Fruit fly (Drosophila melanogaster) whole organism, embryonic: ENCODE data around the gene CG6356.

Experiments used
- Asciz ChIP-seq: fragments of 200-800 bp; sonication (Bioruptor generic); optimal IDR thresholded peaks from 2 replicates; lab custom pipeline; 2017; ENCODE audit warnings: missing biosample characterization, mild to moderate bottlenecking, missing genetic modification characterization, missing genetic modification reagents
- Bteb2 ChIP-seq: fragments of 200-800 bp; sonication (Bioruptor generic); optimal IDR thresholded peaks from 2 replicates; lab custom pipeline; 2016; ENCODE audit warnings: missing biosample characterization, missing genetic modification characterization
- CG10565 ChIP-seq: fragments of 200-800 bp; sonication (Bioruptor generic); optimal IDR thresholded peaks from 3 replicates; lab custom pipeline; 2016; ENCODE audit warnings: missing biosample characterization, mild to moderate bottlenecking, missing genetic modification characterization
- CG14014 ChIP-seq: fragments of 200-800 bp; sonication (Bioruptor generic); IDR thresholded peaks from 2 replicates; pipeline ENCODE4 v1.3.6; 2022; ENCODE audit warnings: missing biosample characterization, missing genetic modification characterization
- CG15011 ChIP-seq: fragments of 200-800 bp; sonication (Bioruptor generic); optimal IDR thresholded peaks from 3 replicates; lab custom pipeline; 2018; ENCODE audit warnings: missing biosample characterization, mild to moderate bottlenecking, missing genetic modification characterization
- CG17361 ChIP-seq: fragments of 200-800 bp; sonication (Bioruptor generic); IDR thresholded peaks from 3 replicates; pipeline ENCODE4 v1.3.6; 2022; ENCODE audit warnings: missing biosample characterization, missing genetic modification characterization
- CG1832 ChIP-seq: fragments of 200-800 bp; sonication (Bioruptor generic); optimal IDR thresholded peaks from 2 replicates; lab custom pipeline; 2017; ENCODE audit warnings: missing biosample characterization, mild to moderate bottlenecking, missing genetic modification characterization, inconsistent platforms
- CG30403 ChIP-seq: fragments of 200-800 bp; sonication (Bioruptor generic); optimal IDR thresholded peaks from 3 replicates; lab custom pipeline; 2016; ENCODE audit warnings: missing biosample characterization, missing genetic modification characterization
- CG4282 ChIP-seq: fragments of 200-800 bp; sonication (Bioruptor generic); optimal IDR thresholded peaks from 2 replicates; lab custom pipeline; 2016; ENCODE audit warnings: missing biosample characterization, missing genetic modification characterization
- CG4820 ChIP-seq: fragments of 200-800 bp; sonication (Bioruptor generic); optimal IDR thresholded peaks from 3 replicates; lab custom pipeline; 2016; ENCODE audit warnings: missing biosample characterization, missing genetic modification characterization
- CG4854 ChIP-seq: fragments of 200-800 bp; sonication (Bioruptor generic); optimal IDR thresholded peaks from 2 replicates; lab custom pipeline; 2016; ENCODE audit warnings: missing biosample characterization, missing genetic modification characterization, inconsistent platforms
- CG6175 ChIP-seq: fragments of 200-800 bp; sonication (Bioruptor generic); IDR thresholded peaks from 3 replicates; pipeline ENCODE4 v1.3.6; 2022; ENCODE audit warnings: missing biosample characterization, missing genetic modification characterization
- CG6654 ChIP-seq: fragments of 200-800 bp; sonication (Bioruptor generic); optimal IDR thresholded peaks from 2 replicates; lab custom pipeline; 2017; ENCODE audit warnings: missing biosample characterization, mild to moderate bottlenecking, missing genetic modification characterization
- CG6683 ChIP-seq: fragments of 200-800 bp; sonication (Bioruptor generic); optimal IDR thresholded peaks from 2 replicates; lab custom pipeline; 2017; ENCODE audit warnings: missing biosample characterization, mild to moderate bottlenecking, missing genetic modification characterization, missing genetic modification reagents
- CG8290 ChIP-seq, 3 experiments: fragments of 200-800 bp; sonication (Bioruptor generic); optimal IDR thresholded peaks; 2 replicates each; lab custom pipeline; 2016 to 2019; ENCODE audit warnings: missing biosample characterization in 3 of 3, missing genetic modification characterization in 3 of 3, mild to moderate bottlenecking in 2 of 3, moderate library complexity in 1 of 3
- CG9215 ChIP-seq: fragments of 200-800 bp; sonication (Bioruptor generic); IDR thresholded peaks from 2 replicates; pipeline ENCODE4 v1.3.6; 2022; ENCODE audit warnings: missing biosample characterization, missing genetic modification characterization
- CG9797 ChIP-seq: fragments of 200-800 bp; sonication (Bioruptor generic); optimal IDR thresholded peaks from 3 replicates; lab custom pipeline; 2018; ENCODE audit warnings: missing biosample characterization, mild to moderate bottlenecking, missing genetic modification characterization
- Chrac-16 ChIP-seq: fragments of 200-800 bp; sonication (Bioruptor generic); optimal IDR thresholded peaks from 3 replicates; lab custom pipeline; 2016; ENCODE audit warnings: missing biosample characterization, missing genetic modification characterization
- D ChIP-seq, 2 experiments: fragments of 200-800 bp in 1 of 2; fragments of >200 bp in 1 of 2; sonication (Bioruptor generic) in 1 of 2; optimal IDR thresholded peaks; 2 replicates in 1 of 2; 3 replicates in 1 of 2; lab custom pipeline; 2017; ENCODE audit warnings: mild to moderate bottlenecking in 1 of 2, missing biosample characterization in 1 of 2, missing genetic modification characterization in 1 of 2, missing genetic modification reagents in 1 of 2
- Dip2 ChIP-seq: fragments of 200-800 bp; sonication (Bioruptor generic); IDR thresholded peaks from 2 replicates; pipeline ENCODE4 v1.3.6; 2022; ENCODE audit warnings: missing biosample characterization, missing genetic modification characterization
- Dref ChIP-seq: fragments of 200-800 bp; sonication (Bioruptor generic); IDR thresholded peaks from 2 replicates; pipeline ENCODE4 v1.3.6; 2022; ENCODE audit warnings: missing biosample characterization, missing genetic modification characterization
- MESR4 ChIP-seq: fragments of 200-800 bp; sonication (Bioruptor generic); optimal IDR thresholded peaks from 2 replicates; lab custom pipeline; 2018; ENCODE audit warnings: missing biosample characterization, mild to moderate bottlenecking, missing genetic modification characterization, moderate library complexity
- Mad ChIP-seq: fragments of 200-800 bp; sonication (Bioruptor generic); optimal IDR thresholded peaks from 2 replicates; lab custom pipeline; 2016; ENCODE audit warnings: missing biosample characterization, missing genetic modification characterization
- Oli ChIP-seq: fragments of 200-800 bp; sonication (Bioruptor generic); optimal IDR thresholded peaks from 2 replicates; lab custom pipeline; 2018; ENCODE audit warnings: missing biosample characterization, mild to moderate bottlenecking, missing genetic modification characterization, moderate library complexity
- Sox100B ChIP-seq: fragments of 200-800 bp; sonication (Bioruptor generic); optimal IDR thresholded peaks from 3 replicates; lab custom pipeline; 2018; ENCODE audit warnings: missing biosample characterization, mild to moderate bottlenecking, missing genetic modification characterization
- Trl ChIP-seq, 3 experiments: fragments of >200 bp in 2 of 3; fragments of 200-800 bp in 1 of 3; sonication (Bioruptor generic) in 1 of 3; optimal IDR thresholded peaks; 2 replicates in 1 of 3; 3 replicates in 2 of 3; lab custom pipeline; 2016 to 2017; ENCODE audit warnings: missing biosample characterization in 1 of 3, missing genetic modification characterization in 1 of 3
- ap ChIP-seq: fragments of 200-800 bp; sonication (Bioruptor generic); IDR thresholded peaks from 2 replicates; pipeline ENCODE4 v1.3.6; 2022; ENCODE audit warnings: missing biosample characterization, missing genetic modification characterization
- bbx ChIP-seq: fragments of 200-800 bp; sonication (Bioruptor generic); IDR thresholded peaks from 2 replicates; pipeline ENCODE4 v1.3.6; 2022; ENCODE audit warnings: missing biosample characterization, missing genetic modification characterization; ENCODE audit not compliant: partially characterized antibody
- bigmax ChIP-seq: fragments of 200-800 bp; sonication (Bioruptor generic); optimal IDR thresholded peaks from 2 replicates; lab custom pipeline; 2018; ENCODE audit warnings: missing biosample characterization, mild to moderate bottlenecking, missing genetic modification characterization
- chinmo ChIP-seq: fragments of 200-800 bp; sonication (Bioruptor generic); IDR thresholded peaks from 4 replicates; pipeline ENCODE4 v1.3.6; 2022; ENCODE audit warnings: missing biosample characterization, missing genetic modification characterization; ENCODE audit not compliant: partially characterized antibody
- chn ChIP-seq: fragments of 200-800 bp; sonication (Bioruptor generic); optimal IDR thresholded peaks from 2 replicates; lab custom pipeline; 2016; ENCODE audit warnings: missing biosample characterization, missing genetic modification characterization
- crol ChIP-seq: fragments of 200-800 bp; sonication (Bioruptor generic); IDR thresholded peaks from 2 replicates; pipeline ENCODE4 v1.3.6; 2022; ENCODE audit warnings: missing biosample characterization, missing genetic modification characterization
- dati ChIP-seq: fragments of 200-800 bp; sonication (Bioruptor generic); IDR thresholded peaks from 2 replicates; pipeline ENCODE4 v1.3.6; 2022; ENCODE audit warnings: missing biosample characterization, missing genetic modification characterization
- dpn ChIP-seq, 2 experiments: fragments of 200-800 bp; sonication (Bioruptor generic); optimal IDR thresholded peaks; 3 replicates each; lab custom pipeline; 2016; ENCODE audit warnings: missing biosample characterization in 2 of 2, missing genetic modification characterization in 2 of 2
- esg ChIP-seq: fragments of 200-800 bp; sonication (Bioruptor generic); conservative IDR thresholded peaks from 2 replicates; pipeline ENCODE4 v1.3.6; 2022; ENCODE audit warnings: missing biosample characterization, missing genetic modification characterization
- gce ChIP-seq: fragments of 200-800 bp; sonication (Bioruptor generic); IDR thresholded peaks from 3 replicates; pipeline ENCODE4 v1.3.6; 2022; ENCODE audit warnings: missing biosample characterization, missing genetic modification characterization
- lola ChIP-seq, 3 experiments: fragments of >200 bp in 2 of 3; fragments of 200-800 bp in 1 of 3; sonication (Bioruptor generic) in 1 of 3; optimal IDR thresholded peaks; 2 replicates each; lab custom pipeline; 2017 to 2019; ENCODE audit warnings: missing biosample characterization in 3 of 3, missing genetic modification characterization in 3 of 3, mild to moderate bottlenecking in 1 of 3, moderate library complexity in 1 of 3
- pb ChIP-seq: fragments of 200-800 bp; sonication (Bioruptor generic); optimal IDR thresholded peaks from 3 replicates; lab custom pipeline; 2016; ENCODE audit warnings: missing biosample characterization, missing genetic modification characterization
- pfk ChIP-seq: fragments of 200-800 bp; sonication (Bioruptor generic); optimal IDR thresholded peaks from 2 replicates; lab custom pipeline; 2018; ENCODE audit warnings: missing biosample characterization, mild to moderate bottlenecking, missing genetic modification characterization, moderate library complexity
- repo ChIP-seq: fragments of 200-800 bp; sonication (Bioruptor generic); optimal IDR thresholded peaks from 2 replicates; lab custom pipeline; 2016; ENCODE audit warnings: missing biosample characterization, missing genetic modification characterization
- run ChIP-seq: fragments of 200-800 bp; sonication (Bioruptor generic); optimal IDR thresholded peaks from 3 replicates; lab custom pipeline; 2018; ENCODE audit warnings: missing biosample characterization, mild to moderate bottlenecking, missing genetic modification characterization
- slp2 ChIP-seq: fragments of 200-800 bp; sonication (Bioruptor generic); optimal IDR thresholded peaks from 2 replicates; lab custom pipeline; 2016; ENCODE audit warnings: missing biosample characterization, missing genetic modification characterization
- sqz ChIP-seq: fragments of 200-800 bp; sonication (Bioruptor generic); optimal IDR thresholded peaks from 3 replicates; lab custom pipeline; 2018; ENCODE audit warnings: missing biosample characterization, mild to moderate bottlenecking, missing genetic modification characterization
- sug ChIP-seq: fragments of 200-800 bp; optimal IDR thresholded peaks from 2 replicates; lab custom pipeline; 2019; ENCODE audit warnings: missing biosample characterization, mild to moderate bottlenecking, missing genetic modification characterization, moderate library complexity
- trem ChIP-seq: fragments of 200-800 bp; optimal IDR thresholded peaks from 3 replicates; lab custom pipeline; 2019; ENCODE audit warnings: missing biosample characterization, mild to moderate bottlenecking, missing genetic modification characterization, moderate library complexity
- vfl ChIP-seq: fragments of 200-800 bp; sonication (Bioruptor generic); optimal IDR thresholded peaks from 2 replicates; lab custom pipeline; 2016; ENCODE audit warnings: missing biosample characterization, missing genetic modification characterization
- zfh2 ChIP-seq: fragments of 200-800 bp; sonication (Bioruptor generic); optimal IDR thresholded peaks from 2 replicates; lab custom pipeline; 2016; ENCODE audit warnings: missing biosample characterization, missing genetic modification characterization

CG6356 gene

dm6 chr3R:24259278-24260040 is 24.3 kb upstream of the CG6356 start (continued):
- TF ChIP-seq CG15011 (GFP tag; lab: Kevin White, UChicago): peak; percentile 84
- TF ChIP-seq trem (tag; lab: Kevin White, UChicago): peak; percentile 80
- TF ChIP-seq CG17361: peak; percentile 90; the same call in 2 of the 3 replicates
- peak; percentile 77 for TF ChIP-seq Asciz (GFP tag; lab: Kevin White, UChicago)
- TF ChIP-seq bbx (GFP tag; lab: Robert Waterston, UW): 0 out of 2 replicates have a peak, but pooled peaks have one; percentile 41
- TF ChIP-seq gce (GFP tag; lab: Robert Waterston, UW): peak; percentile 85
- TF ChIP-seq CG8290 (GFP tag; optimal IDR thresholded peaks at IDR 0.05; lab: Kevin White, UChicago): no peak
- TF ChIP-seq CG8290 (tag; optimal IDR thresholded peaks at IDR 0.05; lab: Kevin White, UChicago): peak; percentile 52 to 98
- TF ChIP-seq Dip2 (GFP tag; lab: Robert Waterston, UW): no peak
- peak; percentile 12 for TF ChIP-seq CG10565 (GFP tag; lab: Kevin White, UChicago)
- peak; percentile 82 for TF ChIP-seq Sox100B (GFP tag; lab: Kevin White, UChicago)
- peak; percentile 67 for TF ChIP-seq sug
- peak; percentile 91 to 94 for TF ChIP-seq dpn (GFP tag; optimal IDR thresholded peaks at IDR 0.05; lab: Kevin White, UChicago)
- TF ChIP-seq CG14014 (GFP tag; lab: Robert Waterston, UW): peak; percentile 88
- peak; percentile 68; the same call in 2 of the 3 replicates for TF ChIP-seq CG6175
- TF ChIP-seq esg (GFP tag; lab: Robert Waterston, UW): peak; percentile 82
- peak; percentile 83 for TF ChIP-seq D (optimal IDR thresholded peaks at IDR 0.05; lab: Kevin White, UChicago)
- peak; percentile 87 for TF ChIP-seq D (GFP tag; optimal IDR thresholded peaks at IDR 0.05; lab: Kevin White, UChicago)
- TF ChIP-seq chinmo (GFP tag; lab: Robert Waterston, UW): peak; percentile 77; the same call in 2 of the 4 replicates
- TF ChIP-seq CG6654 (GFP tag; lab: Kevin White, UChicago): peak; percentile 80
- peak; percentile 28 for TF ChIP-seq sqz (GFP tag; lab: Kevin White, UChicago)
- no peak for TF ChIP-seq MESR4 (GFP tag; lab: Kevin White, UChicago)
- peak; percentile 71 for TF ChIP-seq CG4854 (GFP tag; lab: Kevin White, UChicago)
- TF ChIP-seq slp2: peak; percentile 84
- peak; percentile 91 for TF ChIP-seq Chrac-16
- peak; percentile 83 to 90 for TF ChIP-seq Trl (optimal IDR thresholded peaks at IDR 0.05; lab: Kevin White, UChicago)
- peak; percentile 88 for TF ChIP-seq Trl (GFP tag; optimal IDR thresholded peaks at IDR 0.05; lab: Kevin White, UChicago)
- peak; percentile 91 for TF ChIP-seq Oli
- TF ChIP-seq CG1832 (GFP tag; lab: Kevin White, UChicago): no peak
- 0 out of 2 replicates have a peak, but pooled peaks have one; percentile 36 for TF ChIP-seq dati (GFP tag; lab: Robert Waterston, UW)
- peak; percentile 87 for TF ChIP-seq vfl (GFP tag; lab: Kevin White, UChicago)
- TF ChIP-seq run (tag; lab: Kevin White, UChicago): peak; percentile 73
- peak; percentile 37 for TF ChIP-seq pfk
- TF ChIP-seq CG30403: peak; percentile 90
- TF ChIP-seq lola (GFP tag; optimal IDR thresholded peaks at IDR 0.05; lab: Kevin White, UChicago): peak in 1 of 3 experiments; percentile 83
- TF ChIP-seq Bteb2 (GFP tag; lab: Kevin White, UChicago): peak; percentile 86
- TF ChIP-seq Mad: peak; percentile 64
- peak; percentile 73 for TF ChIP-seq CG4282 (GFP tag; lab: Kevin White, UChicago)
- peak; percentile 70 for TF ChIP-seq ap
- peak; percentile 30 for TF ChIP-seq bigmax (GFP tag; lab: Kevin White, UChicago)
- TF ChIP-seq Dref (GFP tag; lab: Robert Waterston, UW): peak; percentile 36; the same call in 1 of the 2 replicates
- TF ChIP-seq chn (GFP tag; lab: Kevin White, UChicago): peak; percentile 87
- TF ChIP-seq repo (GFP tag; lab: Kevin White, UChicago): peak; percentile 82
- TF ChIP-seq CG6683 (GFP tag; lab: Kevin White, UChicago): peak; percentile 77
- no peak for TF ChIP-seq CG9797 (GFP tag; lab: Kevin White, UChicago)
- peak; percentile 78 for TF ChIP-seq pb (GFP tag; lab: Kevin White, UChicago)
- peak; percentile 95 for TF ChIP-seq zfh2
- peak; percentile 85 for TF ChIP-seq CG4820
- no peak; the same call in 1 of the 2 replicates for TF ChIP-seq crol
- peak; percentile 72 for TF ChIP-seq CG9215 (GFP tag; lab: Robert Waterston, UW)
